Worm (Caenorhabditis elegans): ENCODE data around the gene hsp-75.

Gene hsp-75

DNA sequence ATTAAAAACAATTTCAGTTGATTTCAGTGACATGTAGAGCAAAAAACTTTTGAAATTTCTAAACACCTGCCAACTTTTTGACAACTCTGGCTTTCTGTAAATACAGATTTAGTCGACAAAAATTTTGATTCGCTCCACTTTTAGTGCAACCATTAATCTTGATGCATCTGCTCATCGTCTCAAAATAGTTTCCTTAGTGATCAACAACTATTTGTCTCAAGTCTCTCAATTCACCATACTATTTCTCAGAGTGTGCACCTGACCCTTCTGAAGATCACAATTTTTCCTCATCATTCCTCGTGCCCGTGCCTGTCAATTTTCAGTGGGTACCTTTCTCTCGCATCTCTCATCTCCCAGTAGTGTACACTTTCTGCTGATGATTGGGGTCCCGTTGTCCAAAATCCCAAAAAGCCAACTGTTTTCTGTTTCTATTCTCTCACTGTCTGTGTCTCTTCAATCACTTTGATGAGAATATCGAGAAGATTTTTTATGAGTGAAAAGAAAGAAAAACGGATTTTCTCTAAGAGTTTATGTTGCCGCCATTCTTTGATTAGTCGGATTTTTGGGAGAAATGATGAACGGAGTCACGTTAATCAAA lies 9.5 kb downstream of the hsp-75 start (continued):
- TF ChIP-seq ceh-8 (GFP tag; optimal IDR thresholded peaks at IDR 0.05) (no peak), snu-23 (GFP tag; optimal IDR thresholded peaks at IDR 0.05) (peak; percentile 80), tbx-2 (tag; optimal IDR thresholded peaks at IDR 0.05) (peak; percentile 58), ztf-4 (tag; optimal IDR thresholded peaks at IDR 0.05) (peak; percentile 71), efl-3 (GFP tag; optimal IDR thresholded peaks at IDR 0.05) (no peak), pqm-1 (tag; optimal IDR thresholded peaks at IDR 0.05) (no peak), efl-1 (optimal IDR thresholded peaks at IDR 0.05) (peak; percentile 22 to 52), efl-1 (GFP tag; optimal IDR thresholded peaks at IDR 0.05 in 1 of 2) (peak; percentile 23 to 81), dpl-1 (GFP tag; optimal IDR thresholded peaks at IDR 0.05) (peak; percentile 5 to 30 (median 19)), ets-5 (GFP tag; IDR thresholded peaks at IDR 0.05) (no peak), lsy-2 (tag; optimal IDR thresholded peaks at IDR 0.05) (peak; percentile 76 to 80), mep-1 (tag; optimal IDR thresholded peaks at IDR 0.05) (peak; percentile 63), nhr-20 (tag; optimal IDR thresholded peaks at IDR 0.05) (peak; percentile 77), unc-86 (tag; optimal IDR thresholded peaks at IDR 0.05) (no peak), mef-2 (tag; optimal IDR thresholded peaks at IDR 0.05) (peak; percentile 54), nhr-85 (tag) (no peak), C16A3.4 (tag; optimal IDR thresholded peaks at IDR 0.05) (peak; percentile 28), egl-13 (tag; optimal IDR thresholded peaks at IDR 0.05) (no peak), mdl-1 (tag; optimal IDR thresholded peaks at IDR 0.05) (peak in 1 of 2 experiments; percentile 14), lin-39 (tag; optimal IDR thresholded peaks at IDR 0.05) (peak; percentile 63), nhr-19 (GFP tag; conservative IDR thresholded peaks at IDR 0.05) (peak; percentile 79), C34B4.2 (tag; optimal IDR thresholded peaks at IDR 0.05) (no peak), elt-3 (tag; optimal IDR thresholded peaks at IDR 0.05) (no peak), ceh-90 (tag; optimal IDR thresholded peaks at IDR 0.05) (no peak), snpc-4 (tag; optimal IDR thresholded peaks at IDR 0.05) (no peak), dsc-1 (tag; optimal IDR thresholded peaks at IDR 0.05) (peak; percentile 43), ceh-63 (GFP tag; optimal IDR thresholded peaks at IDR 0.05) (no peak), lir-3 (tag; optimal IDR thresholded peaks at IDR 0.05; ENCODE audit: poor library complexity) (peak; percentile 31), nhr-71 (tag; optimal IDR thresholded peaks at IDR 0.05) (peak; percentile 94), nhr-47 (tag; optimal IDR thresholded peaks at IDR 0.05) (peak; percentile 39), unc-30 (tag; optimal IDR thresholded peaks at IDR 0.05) (no peak), unc-98 (GFP tag; IDR thresholded peaks at IDR 0.05) (peak; percentile 67), fos-1 (tag; optimal IDR thresholded peaks at IDR 0.05) (no peak), nhr-11 (tag; optimal IDR thresholded peaks at IDR 0.05) (peak; percentile 65), blmp-1 (tag; optimal IDR thresholded peaks at IDR 0.05) (peak; percentile 74), unc-130 (tag; optimal IDR thresholded peaks at IDR 0.05) (peak; percentile 32)

DNA sequence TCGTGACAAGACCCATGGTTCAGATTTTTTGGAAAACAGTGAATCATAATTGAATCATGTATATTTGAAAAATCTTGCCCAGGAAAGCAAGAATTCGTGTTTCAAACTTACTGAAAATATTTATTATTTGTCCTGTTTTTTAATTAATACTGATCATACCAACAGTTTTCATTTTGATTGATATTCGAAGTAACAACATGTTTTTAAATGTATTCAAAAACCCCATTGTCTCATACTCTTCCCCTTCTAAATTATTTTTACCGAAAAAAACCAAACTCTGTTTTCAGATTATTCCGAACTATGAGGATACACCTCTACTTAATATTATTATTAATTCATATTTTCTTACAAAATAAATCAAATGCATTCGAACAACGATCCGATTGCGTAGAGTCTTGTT lies 10.3 kb downstream of the hsp-75 start, which contains the start of gene R151.1:
R151.1 (plus strand) TSS at position 301 of the 400 bp plus-strand sequence.
- TF ChIP-seq snpc-4 (tag; optimal IDR thresholded peaks at IDR 0.05): no peak
- TF ChIP-seq dpl-1 (GFP tag; optimal IDR thresholded peaks at IDR 0.05): no peak
- no peak for TF ChIP-seq nhr-47 (tag; optimal IDR thresholded peaks at IDR 0.05)
- TF ChIP-seq C04F5.9 (tag; optimal IDR thresholded peaks at IDR 0.05): no peak

- TF ChIP-seq hlh-17 (GFP tag; optimal IDR thresholded peaks at IDR 0.05; ENCODE audit: borderline replicate concordance) (no peak), dpl-1 (GFP tag; optimal IDR thresholded peaks at IDR 0.05) (no peak), efl-1 (optimal IDR thresholded peaks at IDR 0.05) (no peak), efl-1 (GFP tag; optimal IDR thresholded peaks at IDR 0.05 in 1 of 2) (peak in 1 of 2 experiments; percentile 44), ceh-8 (GFP tag; optimal IDR thresholded peaks at IDR 0.05) (no peak), fkh-10 (GFP tag; optimal IDR thresholded peaks at IDR 0.05) (no peak), rnt-1 (tag; optimal IDR thresholded peaks at IDR 0.05) (peak; percentile 63), lin-14 (GFP tag; optimal IDR thresholded peaks at IDR 0.05) (peak; percentile 62), lin-35 (GFP tag; optimal IDR thresholded peaks at IDR 0.05) (peak in 1 of 2 experiments; percentile 13), lir-3 (tag; optimal IDR thresholded peaks at IDR 0.05; ENCODE audit: poor library complexity) (no peak), nhr-19 (GFP tag; conservative IDR thresholded peaks at IDR 0.05) (0 out of 2 replicates have a peak, but pooled peaks have one; percentile 6), snu-23 (GFP tag; optimal IDR thresholded peaks at IDR 0.05) (peak; percentile 9), nhr-71 (tag; optimal IDR thresholded peaks at IDR 0.05) (peak; percentile 49), lsy-2 (tag; optimal IDR thresholded peaks at IDR 0.05) (peak in 1 of 2 experiments; percentile 41)
These were observed 11.0 kb downstream of the hsp-75 start for ce11 chrIII:7215532-7215931.

All from whole organism, L1 larva.